Fruit fly (Drosophila melanogaster): ENCODE results near the gene CG3982.

The CG3982 gene

DNA sequence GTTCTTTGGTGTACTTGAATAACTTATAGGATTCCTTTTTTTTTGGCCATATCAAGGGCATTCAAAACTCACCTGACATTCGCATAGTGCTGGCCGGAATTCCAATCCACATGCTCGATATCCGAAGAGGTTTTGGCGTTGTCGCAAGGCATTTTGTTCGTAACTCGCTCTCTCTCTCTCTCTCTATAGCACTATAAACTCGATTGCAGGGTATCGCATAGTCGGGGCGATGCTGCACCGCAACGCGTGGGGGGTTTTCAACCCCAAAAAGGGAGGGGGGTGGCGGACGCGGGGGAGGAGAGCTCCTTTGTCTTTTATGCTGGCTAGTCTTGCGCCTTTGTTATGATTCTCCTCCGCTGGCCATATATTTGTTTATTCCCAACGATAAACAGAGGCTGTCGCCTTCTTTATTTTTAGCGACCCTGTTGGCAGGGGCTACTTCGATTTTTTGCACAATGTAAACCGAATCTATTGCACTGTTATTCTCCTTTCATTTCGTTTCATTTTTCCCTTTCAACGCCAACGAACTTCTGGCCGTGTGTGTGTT is 18.7 kb downstream of the CG3982 start (continued):
- TF ChIP-seq Dbx (GFP tag; IDR thresholded peaks at IDR 0.05) (no peak), HmgD (GFP tag; optimal IDR thresholded peaks at IDR 0.05) (no peak), Drgx (GFP tag; IDR thresholded peaks at IDR 0.05) (peak; percentile 42; the same call in 1 of the 2 replicates), sqz (GFP tag; optimal IDR thresholded peaks at IDR 0.05) (no peak), CG4820 (GFP tag; optimal IDR thresholded peaks at IDR 0.05) (peak; percentile 12), trem (tag; optimal IDR thresholded peaks at IDR 0.05) (no peak), CG4424 (GFP tag; optimal IDR thresholded peaks at IDR 0.05) (peak; percentile 25), CG12744 (GFP tag; optimal IDR thresholded peaks at IDR 0.05) (no peak), CG9876 (GFP tag; optimal IDR thresholded peaks at IDR 0.05) (no peak), Jarid2 (GFP tag; optimal IDR thresholded peaks at IDR 0.05) (no peak), crol (GFP tag; IDR thresholded peaks at IDR 0.05) (peak; percentile 69), chn (GFP tag; optimal IDR thresholded peaks at IDR 0.05) (no peak), CG17612 (GFP tag; IDR thresholded peaks at IDR 0.05) (no peak), CG32532 (GFP tag; IDR thresholded peaks at IDR 0.05) (peak; percentile 37), H15 (GFP tag; IDR thresholded peaks at IDR 0.05) (0 out of 3 replicates have a peak, but pooled peaks have one; percentile 41), ac (GFP tag; optimal IDR thresholded peaks at IDR 0.05) (no peak), CG8359 (GFP tag; optimal IDR thresholded peaks at IDR 0.05; ENCODE audit: borderline replicate concordance) (no peak), prd (optimal IDR thresholded peaks at IDR 0.05) (no peak), prd (GFP tag; IDR thresholded peaks at IDR 0.05) (peak; percentile 31; the same call in 1 of the 3 replicates), Hr51 (GFP tag; optimal IDR thresholded peaks at IDR 0.05) (no peak), CG10209 (GFP tag; optimal IDR thresholded peaks at IDR 0.05) (no peak), tna (GFP tag; IDR thresholded peaks at IDR 0.05; ENCODE audit: partially characterized antibody) (no peak), ci (GFP tag; IDR thresholded peaks at IDR 0.05) (peak; percentile 54; the same call in 2 of the 3 replicates), CG10274 (GFP tag; optimal IDR thresholded peaks at IDR 0.05) (peak; percentile 35), tap (tag; optimal IDR thresholded peaks at IDR 0.05) (no peak), CG42726 (GFP tag; IDR thresholded peaks at IDR 0.05; ENCODE audit: partially characterized antibody) (no peak), CG3726 (GFP tag; IDR thresholded peaks at IDR 0.05) (no peak), CG17359 (tag; optimal IDR thresholded peaks at IDR 0.05) (no peak), MTF-1 (GFP tag; optimal IDR thresholded peaks at IDR 0.05; ENCODE audit: borderline replicate concordance) (no peak), CG33213 (GFP tag; optimal IDR thresholded peaks at IDR 0.05) (no peak), CG17568 (GFP tag; optimal IDR thresholded peaks at IDR 0.05) (no peak), bbx (GFP tag; IDR thresholded peaks at IDR 0.05; ENCODE audit: partially characterized antibody) (no peak), dan (GFP tag; IDR thresholded peaks at IDR 0.05) (no peak), zf30C (GFP tag; optimal IDR thresholded peaks at IDR 0.05) (no peak), CG2199 (GFP tag; IDR thresholded peaks at IDR 0.05) (0 out of 3 replicates have a peak, but pooled peaks have one; percentile 45), CG2129 (GFP tag; IDR thresholded peaks at IDR 0.05; ENCODE audit: partially characterized antibody) (no peak), Poxn (GFP tag; IDR thresholded peaks at IDR 0.05) (no peak), CG8290 (GFP tag; optimal IDR thresholded peaks at IDR 0.05) (no peak), CG8290 (tag; optimal IDR thresholded peaks at IDR 0.05) (peak in 1 of 2 experiments; percentile 25), CG17829 (tag; optimal IDR thresholded peaks at IDR 0.05) (no peak), Bdp1 (GFP tag; optimal IDR thresholded peaks at IDR 0.05) (no peak), dmrt11E (tag; optimal IDR thresholded peaks at IDR 0.05) (no peak), CG17802 (tag; optimal IDR thresholded peaks at IDR 0.05) (no peak), Nf-YC (tag; optimal IDR thresholded peaks at IDR 0.05) (no peak), CG11695 (GFP tag; IDR thresholded peaks at IDR 0.05) (no peak), slbo (GFP tag; IDR thresholded peaks at IDR 0.05) (0 out of 2 replicates have a peak, but pooled peaks have one; percentile 20), Dll (GFP tag; IDR thresholded peaks at IDR 0.05; ENCODE audit: partially characterized antibody) (no peak), stc (GFP tag; IDR thresholded peaks at IDR 0.05) (no peak), CG1603 (tag; optimal IDR thresholded peaks at IDR 0.05) (peak; percentile 35), B-H1 (GFP tag; IDR thresholded peaks at IDR 0.05) (no peak; the same call in 2 of the 3 replicates), Fer1 (GFP tag; optimal IDR thresholded peaks at IDR 0.05) (no peak)

Data from whole organism, embryonic.